Fruit fly (Drosophila melanogaster): ENCODE data around the gene CG13082.

CG13082 gene

dm6 chr2L:19583926-19584392 is 45.7 kb downstream of the CG13082 start, which contains the start of the genes PCNA2 and CG10366 (continued):
- peak; percentile 34; the same call in 1 of the 3 replicates for TF ChIP-seq Aef1 (GFP tag; IDR thresholded peaks at IDR 0.05)
- TF ChIP-seq wor (GFP tag; IDR thresholded peaks at IDR 0.05): no peak
- peak; percentile 52 for TF ChIP-seq CG7839 (tag; optimal IDR thresholded peaks at IDR 0.05)
- TF ChIP-seq sob (GFP tag; IDR thresholded peaks at IDR 0.05): peak; percentile 50; the same call in 1 of the 2 replicates
- TF ChIP-seq CG1602 (GFP tag; optimal IDR thresholded peaks at IDR 0.05): peak; percentile 42
- TF ChIP-seq Stat92E (GFP tag; optimal IDR thresholded peaks at IDR 0.05): no peak
- peak; percentile 45 for TF ChIP-seq ERR (GFP tag; optimal IDR thresholded peaks at IDR 0.05)
- TF ChIP-seq Pdp1 (GFP tag; optimal IDR thresholded peaks at IDR 0.05): peak; percentile 45 to 80
- peak; percentile 77 for TF ChIP-seq CG12769 (tag; optimal IDR thresholded peaks at IDR 0.05)
- no peak for TF ChIP-seq ash1 (GFP tag; optimal IDR thresholded peaks at IDR 0.05)
- TF ChIP-seq Kr (GFP tag; optimal IDR thresholded peaks at IDR 0.05): no peak
- 0 out of 4 replicates have a peak, but pooled peaks have one; percentile 51 for TF ChIP-seq chinmo (GFP tag; IDR thresholded peaks at IDR 0.05; ENCODE audit: partially characterized antibody)
- TF ChIP-seq hbn (GFP tag; IDR thresholded peaks at IDR 0.05; ENCODE audit: partially characterized antibody): no peak; the same call in 1 of the 2 replicates
- no peak for TF ChIP-seq pita (GFP tag; optimal IDR thresholded peaks at IDR 0.05)
- TF ChIP-seq en (GFP tag; optimal IDR thresholded peaks at IDR 0.05): peak; percentile 6
- peak; percentile 68 for TF ChIP-seq CG13287 (GFP tag; IDR thresholded peaks at IDR 0.05; ENCODE audit: partially characterized antibody)
- TF ChIP-seq Doc3 (GFP tag; IDR thresholded peaks at IDR 0.05; ENCODE audit: partially characterized antibody): no peak
- TF ChIP-seq h (optimal IDR thresholded peaks at IDR 0.05): no peak
- peak; percentile 54 for TF ChIP-seq CG31441 (GFP tag; IDR thresholded peaks at IDR 0.05)
- no peak for TF ChIP-seq CG14965 (GFP tag; optimal IDR thresholded peaks at IDR 0.05; ENCODE audit: borderline replicate concordance)
- no peak for TF ChIP-seq zen2 (GFP tag; IDR thresholded peaks at IDR 0.05; ENCODE audit: partially characterized antibody)
- no peak for TF ChIP-seq hth (optimal IDR thresholded peaks at IDR 0.05)
- no peak for TF ChIP-seq cas (GFP tag; IDR thresholded peaks at IDR 0.05)
- peak; percentile 79 for TF ChIP-seq Rfx (GFP tag; IDR thresholded peaks at IDR 0.05)
- TF ChIP-seq schlank (tag; optimal IDR thresholded peaks at IDR 0.05): no peak
- TF ChIP-seq CG4360 (GFP tag; IDR thresholded peaks at IDR 0.05): no peak
- TF ChIP-seq CG10654 (GFP tag; optimal IDR thresholded peaks at IDR 0.05): peak; percentile 70
- no peak for TF ChIP-seq CG15479 (GFP tag; optimal IDR thresholded peaks at IDR 0.05)
- TF ChIP-seq stc (GFP tag; IDR thresholded peaks at IDR 0.05): no peak
- peak; percentile 78 for TF ChIP-seq jumu (GFP tag; optimal IDR thresholded peaks at IDR 0.05)
- TF ChIP-seq CG3847 (GFP tag; IDR thresholded peaks at IDR 0.05): peak; percentile 88
- TF ChIP-seq trem (tag; optimal IDR thresholded peaks at IDR 0.05): peak; percentile 88
- TF ChIP-seq CG12299 (tag; optimal IDR thresholded peaks at IDR 0.05): peak; percentile 44
- peak; percentile 54 for TF ChIP-seq zen (tag; optimal IDR thresholded peaks at IDR 0.05)
- TF ChIP-seq ems (GFP tag; optimal IDR thresholded peaks at IDR 0.05): peak; percentile 72
- peak; percentile 42 for TF ChIP-seq kni (GFP tag; optimal IDR thresholded peaks at IDR 0.05)
- TF ChIP-seq CG8281 (tag; optimal IDR thresholded peaks at IDR 0.05): peak; percentile 27
- TF ChIP-seq Nf-YB (GFP tag; optimal IDR thresholded peaks at IDR 0.05): peak; percentile 55
- TF ChIP-seq Hr78 (GFP tag; optimal IDR thresholded peaks at IDR 0.05): no peak
- peak; percentile 83 for TF ChIP-seq lilli (GFP tag; optimal IDR thresholded peaks at IDR 0.05)
- peak; percentile 58; the same call in 1 of the 2 replicates for TF ChIP-seq amos (GFP tag; IDR thresholded peaks at IDR 0.05; ENCODE audit: partially characterized antibody)
- TF ChIP-seq eyg (GFP tag; optimal IDR thresholded peaks at IDR 0.05): no peak
- TF ChIP-seq Hand (GFP tag; optimal IDR thresholded peaks at IDR 0.05): no peak
- no peak for TF ChIP-seq CG43689 (GFP tag; IDR thresholded peaks at IDR 0.05)
- no peak for TF ChIP-seq CG5953 (GFP tag; IDR thresholded peaks at IDR 0.05)
- peak; percentile 64 for TF ChIP-seq CG32532 (GFP tag; IDR thresholded peaks at IDR 0.05)
- peak; percentile 70; the same call in 2 of the 3 replicates for TF ChIP-seq zfh1 (GFP tag; IDR thresholded peaks at IDR 0.05)
- TF ChIP-seq kah (GFP tag; optimal IDR thresholded peaks at IDR 0.05): no peak
- TF ChIP-seq dan (GFP tag; IDR thresholded peaks at IDR 0.05): no peak
- peak; percentile 81 for TF ChIP-seq CG14710 (tag; optimal IDR thresholded peaks at IDR 0.05)
